Worm (Caenorhabditis elegans): ENCODE measurements around the gene rpl-43.

The rpl-43 gene

ce11 chrII:14155259-14156023 lies at the start of gene rpl-43, which contains the start of gene xrn-2:
Gene rpl-43 (plus strand): TSS chrII:14155294.
Gene xrn-2 (plus strand): TSS chrII:14155768.
- TF ChIP-seq tbx-8 (GFP tag; optimal IDR thresholded peaks at IDR 0.05) (no peak), ztf-11 (tag; optimal IDR thresholded peaks at IDR 0.05) (no peak), mls-2 (tag; optimal IDR thresholded peaks at IDR 0.05) (no peak), ceh-83 (GFP tag; optimal IDR thresholded peaks at IDR 0.05) (no peak), unc-120 (tag; optimal IDR thresholded peaks at IDR 0.05; ENCODE audit: poor library complexity, severe bottlenecking) (no peak), mep-1 (tag; optimal IDR thresholded peaks at IDR 0.05) (no peak)

ce11 chrII:14106164-14106563 lies 48.9 kb upstream of the rpl-43 start:
- no peak for TF ChIP-seq unc-39 (tag; optimal IDR thresholded peaks at IDR 0.05)

- TF ChIP-seq flh-1 (GFP tag; optimal IDR thresholded peaks at IDR 0.05): no peak
- TF ChIP-seq elt-1 (tag; optimal IDR thresholded peaks at IDR 0.05; ENCODE audit: borderline replicate concordance, insufficient read depth): peak; percentile 55
Measured at ce11 chrII:14109184-14109664, 45.9 kb upstream of the rpl-43 start, which contains the start of gene cpg-7. Gene cpg-7 (minus strand): TSS chrII:14109234.

- TF ChIP-seq nhr-28 (tag; optimal IDR thresholded peaks at IDR 0.05) (no peak), ceh-83 (GFP tag; optimal IDR thresholded peaks at IDR 0.05) (no peak), bed-3 (GFP tag; optimal IDR thresholded peaks at IDR 0.05) (no peak), mls-2 (tag; optimal IDR thresholded peaks at IDR 0.05) (no peak), ceh-43 (GFP tag; optimal IDR thresholded peaks at IDR 0.05) (no peak), nhr-12 (tag; optimal IDR thresholded peaks at IDR 0.05) (no peak), drap-1 (GFP tag; optimal IDR thresholded peaks at IDR 0.05) (no peak), sem-2 (GFP tag; optimal IDR thresholded peaks at IDR 0.05) (no peak), elt-3 (tag; optimal IDR thresholded peaks at IDR 0.05) (no peak), snpc-4 (tag; optimal IDR thresholded peaks at IDR 0.05) (no peak), ces-1 (GFP tag; optimal IDR thresholded peaks at IDR 0.05) (no peak), blmp-1 (tag; optimal IDR thresholded peaks at IDR 0.05) (no peak), flh-1 (GFP tag; optimal IDR thresholded peaks at IDR 0.05) (no peak), nhr-2 (tag; optimal IDR thresholded peaks at IDR 0.05) (no peak), lsy-2 (tag; optimal IDR thresholded peaks at IDR 0.05) (no peak), lin-32 (GFP tag; optimal IDR thresholded peaks at IDR 0.05) (no peak), M03D4.4 (tag; optimal IDR thresholded peaks at IDR 0.05) (no peak), unc-39 (tag; optimal IDR thresholded peaks at IDR 0.05) (no peak), nhr-237 (tag; optimal IDR thresholded peaks at IDR 0.05) (no peak), zip-8 (tag; optimal IDR thresholded peaks at IDR 0.05) (no peak)
Measured at ce11 chrII:14112842-14113241, 42.3 kb upstream of the rpl-43 start.

ce11 chrII:14118391-14118790 lies 36.7 kb upstream of the rpl-43 start:
- TF ChIP-seq ztf-11 (tag; optimal IDR thresholded peaks at IDR 0.05): no peak
- TF ChIP-seq M03D4.4 (tag; optimal IDR thresholded peaks at IDR 0.05): no peak

ce11 chrII:14122065-14122464 lies 33.0 kb upstream of the rpl-43 start, which contains the start of gene K09E4.4:
Gene K09E4.4 (minus strand): TSS chrII:14122165.
- TF ChIP-seq sptf-1 (tag; optimal IDR thresholded peaks at IDR 0.05): no peak
- no peak for TF ChIP-seq ces-1 (GFP tag; optimal IDR thresholded peaks at IDR 0.05)
- TF ChIP-seq bed-3 (GFP tag; optimal IDR thresholded peaks at IDR 0.05): no peak
- no peak for TF ChIP-seq mls-2 (tag; optimal IDR thresholded peaks at IDR 0.05)
- TF ChIP-seq nhr-12 (tag; optimal IDR thresholded peaks at IDR 0.05): no peak
- TF ChIP-seq lin-32 (GFP tag; optimal IDR thresholded peaks at IDR 0.05): no peak
- no peak for TF ChIP-seq ceh-39 (tag; optimal IDR thresholded peaks at IDR 0.05)
- no peak for TF ChIP-seq ceh-83 (GFP tag; optimal IDR thresholded peaks at IDR 0.05)
- no peak for TF ChIP-seq ceh-43 (GFP tag; optimal IDR thresholded peaks at IDR 0.05)
- no peak for TF ChIP-seq lin-13 (tag; optimal IDR thresholded peaks at IDR 0.05)
- no peak for TF ChIP-seq mep-1 (tag; optimal IDR thresholded peaks at IDR 0.05)
- no peak for TF ChIP-seq tbx-8 (GFP tag; optimal IDR thresholded peaks at IDR 0.05)
- TF ChIP-seq unc-62 (GFP tag; optimal IDR thresholded peaks at IDR 0.05): no peak
- TF ChIP-seq pha-4 (tag; optimal IDR thresholded peaks at IDR 0.05): no peak
